Fruit fly (Drosophila melanogaster): ENCODE measurements around the gene CG13643.
A peak's percentile ranks its signal among the peaks of the same experiment; 100 is the strongest.

Gene CG13643

dm6 chr3R:24910097-24910496 is 4.3 kb upstream of the CG13643 start (continued):
- TF ChIP-seq Ptx1 (GFP tag; IDR thresholded peaks at IDR 0.05) (0 out of 2 replicates have a peak, but pooled peaks have one; percentile 28), CG4282 (GFP tag; optimal IDR thresholded peaks at IDR 0.05) (no peak), CG3163 (GFP tag; optimal IDR thresholded peaks at IDR 0.05) (no peak), dmrt99B (tag; optimal IDR thresholded peaks at IDR 0.05) (no peak), Drgx (GFP tag; IDR thresholded peaks at IDR 0.05) (peak; percentile 81), chm (GFP tag; IDR thresholded peaks at IDR 0.05) (no peak), dysf (GFP tag; IDR thresholded peaks at IDR 0.05) (no peak), crol (GFP tag; IDR thresholded peaks at IDR 0.05) (no peak), slbo (GFP tag; IDR thresholded peaks at IDR 0.05) (0 out of 2 replicates have a peak, but pooled peaks have one; percentile 3), CG5245 (GFP tag; optimal IDR thresholded peaks at IDR 0.05) (no peak), sens (GFP tag) (peak; percentile 17), Spps (tag; optimal IDR thresholded peaks at IDR 0.05) (no peak), run (tag; optimal IDR thresholded peaks at IDR 0.05) (no peak), GATAe (GFP tag; conservative IDR thresholded peaks at IDR 0.05) (no peak), Sin3A (optimal IDR thresholded peaks at IDR 0.05) (no peak), fd96Cb (tag; optimal IDR thresholded peaks at IDR 0.05) (no peak), Vsx1 (GFP tag; optimal IDR thresholded peaks at IDR 0.05) (no peak), pfk (GFP tag; optimal IDR thresholded peaks at IDR 0.05) (no peak), prd (optimal IDR thresholded peaks at IDR 0.05) (no peak), prd (GFP tag; IDR thresholded peaks at IDR 0.05) (peak; percentile 37; the same call in 1 of the 3 replicates), Pdp1 (GFP tag; optimal IDR thresholded peaks at IDR 0.05) (no peak), hkb (optimal IDR thresholded peaks at IDR 0.05) (no peak), hkb (GFP tag; IDR thresholded peaks at IDR 0.05) (no peak), pan (optimal IDR thresholded peaks at IDR 0.05) (no peak), pan (GFP tag; optimal IDR thresholded peaks at IDR 0.05 in 1 of 2, IDR thresholded peaks at IDR 0.05 in 1 of 2) (no peak), CG4328 (GFP tag; optimal IDR thresholded peaks at IDR 0.05) (no peak), Dll (GFP tag; IDR thresholded peaks at IDR 0.05; ENCODE audit: partially characterized antibody) (no peak), CG13296 (GFP tag; optimal IDR thresholded peaks at IDR 0.05) (no peak), Neu2 (GFP tag; optimal IDR thresholded peaks at IDR 0.05; ENCODE audit: borderline replicate concordance) (no peak), br (optimal IDR thresholded peaks at IDR 0.05) (no peak), CG12155 (GFP tag; optimal IDR thresholded peaks at IDR 0.05) (no peak), CG11696 (GFP tag; IDR thresholded peaks at IDR 0.05) (no peak)

- TF ChIP-seq Drgx (GFP tag; IDR thresholded peaks at IDR 0.05) (peak; percentile 28; the same call in 1 of the 2 replicates), D (optimal IDR thresholded peaks at IDR 0.05) (no peak), D (GFP tag; optimal IDR thresholded peaks at IDR 0.05) (no peak)
These were observed 2.2 kb upstream of the CG13643 start for dm6 chr3R:24908034-24908433.

dm6 chr3R:24906648-24907047 is 844 bp upstream of the CG13643 start:
- peak; percentile 35 for TF ChIP-seq sens (GFP tag)
- TF ChIP-seq CG7372 (GFP tag; IDR thresholded peaks at IDR 0.05), result 0 out of 2 replicates have a peak, but pooled peaks have one; percentile 1
- no peak for TF ChIP-seq CG8944 (GFP tag; optimal IDR thresholded peaks at IDR 0.05)
- TF ChIP-seq CG9437 (GFP tag; optimal IDR thresholded peaks at IDR 0.05), result no peak
- no peak for TF ChIP-seq Nf-YC (tag; optimal IDR thresholded peaks at IDR 0.05)
- peak; percentile 46; the same call in 1 of the 2 replicates for TF ChIP-seq Drgx (GFP tag; IDR thresholded peaks at IDR 0.05)
- TF ChIP-seq tup (GFP tag; optimal IDR thresholded peaks at IDR 0.05), result no peak
- no peak for TF ChIP-seq Ets97D (GFP tag; optimal IDR thresholded peaks at IDR 0.05)

- TF ChIP-seq gsb (GFP tag; IDR thresholded peaks at IDR 0.05) (no peak), CG11085 (GFP tag; IDR thresholded peaks at IDR 0.05) (no peak), CG8478 (optimal IDR thresholded peaks at IDR 0.05) (no peak), dm (GFP tag; optimal IDR thresholded peaks at IDR 0.05) (no peak), CG18011 (GFP tag; optimal IDR thresholded peaks at IDR 0.05) (no peak), CG18476 (GFP tag; optimal IDR thresholded peaks at IDR 0.05) (no peak), psq (GFP tag; optimal IDR thresholded peaks at IDR 0.05) (no peak), tll (GFP tag; optimal IDR thresholded peaks at IDR 0.05) (no peak), CG4328 (GFP tag; optimal IDR thresholded peaks at IDR 0.05) (no peak), ase (GFP tag; IDR thresholded peaks at IDR 0.05) (no peak), CG11695 (GFP tag; IDR thresholded peaks at IDR 0.05) (no peak), Bgb (GFP tag; IDR thresholded peaks at IDR 0.05; ENCODE audit: partially characterized antibody) (no peak)
These were observed 5.0 kb downstream of the CG13643 start, which contains the start of gene CG10845 for dm6 chr3R:24900816-24901215. TSS of gene CG10845 (plus strand) at chr3R:24901116.
